Fruit fly (Drosophila melanogaster): ENCODE measurements around the gene CG13005.

CG13005 gene

DNA sequence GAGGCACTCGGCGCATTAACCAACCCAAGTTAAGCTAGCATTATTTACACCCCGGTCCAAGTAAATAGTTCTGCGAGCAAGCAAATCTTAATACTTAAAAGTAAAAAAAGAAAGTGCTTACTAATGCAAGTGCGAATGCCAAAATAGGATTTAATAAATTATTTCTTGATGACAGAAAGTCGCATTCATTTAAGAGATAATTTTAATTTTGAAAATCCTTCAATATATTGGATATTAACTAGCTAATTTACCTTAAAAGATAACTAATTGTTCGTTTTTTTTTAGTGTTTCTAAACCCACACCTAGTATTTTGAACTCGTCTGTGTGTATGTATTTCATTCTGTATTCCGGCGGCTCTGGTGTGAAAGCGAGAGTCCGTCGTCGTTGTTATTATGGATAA, 51.3 kb downstream of the CG13005 start (continued):
- TF ChIP-seq CG8281 (tag; optimal IDR thresholded peaks at IDR 0.05): no peak
- TF ChIP-seq ftz-f1 (GFP tag; optimal IDR thresholded peaks at IDR 0.05): no peak
- no peak for TF ChIP-seq abd-A (tag; optimal IDR thresholded peaks at IDR 0.05)
- no peak for TF ChIP-seq CG30431 (GFP tag; optimal IDR thresholded peaks at IDR 0.05)
- no peak for TF ChIP-seq CG15514 (GFP tag; optimal IDR thresholded peaks at IDR 0.05)
- no peak for TF ChIP-seq CG14050 (GFP tag; IDR thresholded peaks at IDR 0.05)
- peak; percentile 45 for TF ChIP-seq Ada2b (GFP tag; IDR thresholded peaks at IDR 0.05)
- no peak for TF ChIP-seq amos (GFP tag; IDR thresholded peaks at IDR 0.05; ENCODE audit: partially characterized antibody)
- peak; percentile 54 for TF ChIP-seq bcd (GFP tag; optimal IDR thresholded peaks at IDR 0.05)
- no peak for TF ChIP-seq CG16779 (GFP tag; IDR thresholded peaks at IDR 0.05)
- no peak for TF ChIP-seq CG12236 (GFP tag; optimal IDR thresholded peaks at IDR 0.05)
- TF ChIP-seq CG31365 (tag; optimal IDR thresholded peaks at IDR 0.05): no peak
- peak; percentile 12 for TF ChIP-seq CG4328 (GFP tag; optimal IDR thresholded peaks at IDR 0.05)
- TF ChIP-seq esg (GFP tag; conservative IDR thresholded peaks at IDR 0.05): peak; percentile 47
- TF ChIP-seq CG4360 (GFP tag; IDR thresholded peaks at IDR 0.05): no peak
- TF ChIP-seq dpn (GFP tag; optimal IDR thresholded peaks at IDR 0.05): peak; percentile 33 to 44
- TF ChIP-seq Dll (GFP tag; IDR thresholded peaks at IDR 0.05; ENCODE audit: partially characterized antibody): no peak
- TF ChIP-seq ab (GFP tag; optimal IDR thresholded peaks at IDR 0.05): no peak
- TF ChIP-seq Ets97D (GFP tag; optimal IDR thresholded peaks at IDR 0.05): no peak
- no peak for TF ChIP-seq CG10274 (GFP tag; optimal IDR thresholded peaks at IDR 0.05)
- TF ChIP-seq CG6791 (GFP tag; IDR thresholded peaks at IDR 0.05; ENCODE audit: partially characterized antibody): no peak
- no peak for TF ChIP-seq CG10462 (GFP tag; optimal IDR thresholded peaks at IDR 0.05)
- TF ChIP-seq Ets65A (GFP tag): peak; percentile 80
- peak; percentile 65 for TF ChIP-seq fd96Cb (tag; optimal IDR thresholded peaks at IDR 0.05)
- TF ChIP-seq CG3838 (GFP tag; optimal IDR thresholded peaks at IDR 0.05): no peak
- peak; percentile 70 for TF ChIP-seq CG13424 (tag; optimal IDR thresholded peaks at IDR 0.05)
- no peak for TF ChIP-seq CG12155 (GFP tag; optimal IDR thresholded peaks at IDR 0.05)
- TF ChIP-seq Awh (GFP tag; IDR thresholded peaks at IDR 0.05): peak; percentile 15; the same call in 1 of the 2 replicates
- TF ChIP-seq ssp (GFP tag; IDR thresholded peaks at IDR 0.05): 0 out of 2 replicates have a peak, but pooled peaks have one; percentile 19
- TF ChIP-seq CG9876 (GFP tag; optimal IDR thresholded peaks at IDR 0.05): no peak
- TF ChIP-seq knrl (GFP tag; IDR thresholded peaks at IDR 0.05; ENCODE audit: partially characterized antibody): no peak
- peak; percentile 16 for TF ChIP-seq mam (GFP tag; optimal IDR thresholded peaks at IDR 0.05)
- TF ChIP-seq zen (tag; optimal IDR thresholded peaks at IDR 0.05): no peak
- 0 out of 3 replicates have a peak, but pooled peaks have one; percentile 10 for TF ChIP-seq B-H1 (GFP tag; IDR thresholded peaks at IDR 0.05)
- no peak for TF ChIP-seq ara (GFP tag; IDR thresholded peaks at IDR 0.05)
- no peak for TF ChIP-seq CkIIα-i1 (GFP tag; IDR thresholded peaks at IDR 0.05)
- TF ChIP-seq row (GFP tag; IDR thresholded peaks at IDR 0.05): peak; percentile 49; the same call in 2 of the 3 replicates
- TF ChIP-seq tx (GFP tag; optimal IDR thresholded peaks at IDR 0.05): no peak
- TF ChIP-seq CG43689 (GFP tag; IDR thresholded peaks at IDR 0.05): no peak
- peak; percentile 37 for TF ChIP-seq CG6854 (GFP tag; optimal IDR thresholded peaks at IDR 0.05)
- TF ChIP-seq CG8359 (GFP tag; optimal IDR thresholded peaks at IDR 0.05; ENCODE audit: borderline replicate concordance): no peak
- peak; percentile 69 for TF ChIP-seq Asciz (GFP tag; optimal IDR thresholded peaks at IDR 0.05)
- no peak for TF ChIP-seq E2f1 (GFP tag; IDR thresholded peaks at IDR 0.05)
- no peak for TF ChIP-seq Dad (GFP tag; optimal IDR thresholded peaks at IDR 0.05)
- TF ChIP-seq CG1233 (GFP tag; optimal IDR thresholded peaks at IDR 0.05): peak; percentile 49
- TF ChIP-seq NC2α (GFP tag; optimal IDR thresholded peaks at IDR 0.05): no peak
- peak; percentile 83 for TF ChIP-seq CG11504 (tag; optimal IDR thresholded peaks at IDR 0.05)
- TF ChIP-seq vnd (GFP tag; IDR thresholded peaks at IDR 0.05; ENCODE audit: partially characterized antibody): no peak
- no peak for TF ChIP-seq zfh2 (GFP tag; optimal IDR thresholded peaks at IDR 0.05)
- no peak for TF ChIP-seq zfh1 (GFP tag; IDR thresholded peaks at IDR 0.05)
- TF ChIP-seq Aef1 (GFP tag; IDR thresholded peaks at IDR 0.05): no peak
- TF ChIP-seq dmrt99B (tag; optimal IDR thresholded peaks at IDR 0.05): peak; percentile 81

Measured in whole organism, embryonic.